Fruit fly (Drosophila melanogaster): Measurements from ENCODE around the gene CG11726.

DNA sequence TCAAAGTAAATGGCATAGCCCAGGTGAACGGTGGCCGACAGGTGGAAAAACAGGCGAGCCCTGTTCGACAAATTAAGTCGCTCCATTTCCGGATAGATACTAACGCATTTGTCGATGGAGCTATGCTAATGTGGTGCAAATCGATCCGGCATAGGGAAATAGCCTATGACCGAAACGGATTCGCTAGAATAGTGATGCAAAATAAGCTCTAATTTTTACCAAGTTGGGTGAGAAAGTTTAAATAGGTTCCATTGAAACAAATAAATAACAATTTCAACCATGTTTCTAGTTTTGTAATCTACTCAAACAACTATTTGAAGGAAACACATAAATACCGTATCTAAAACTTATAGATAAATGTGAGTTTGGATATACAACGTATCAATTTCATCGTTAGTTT, 40.9 kb downstream of the CG11726 start, which contains the start of gene CG6149:
- TF ChIP-seq CTCF (optimal IDR thresholded peaks at IDR 0.05) (no peak), CG8478 (optimal IDR thresholded peaks at IDR 0.05) (no peak)
